Worm (Caenorhabditis elegans): ENCODE measurements around the gene R03D7.15.

R03D7.15 gene

DNA sequence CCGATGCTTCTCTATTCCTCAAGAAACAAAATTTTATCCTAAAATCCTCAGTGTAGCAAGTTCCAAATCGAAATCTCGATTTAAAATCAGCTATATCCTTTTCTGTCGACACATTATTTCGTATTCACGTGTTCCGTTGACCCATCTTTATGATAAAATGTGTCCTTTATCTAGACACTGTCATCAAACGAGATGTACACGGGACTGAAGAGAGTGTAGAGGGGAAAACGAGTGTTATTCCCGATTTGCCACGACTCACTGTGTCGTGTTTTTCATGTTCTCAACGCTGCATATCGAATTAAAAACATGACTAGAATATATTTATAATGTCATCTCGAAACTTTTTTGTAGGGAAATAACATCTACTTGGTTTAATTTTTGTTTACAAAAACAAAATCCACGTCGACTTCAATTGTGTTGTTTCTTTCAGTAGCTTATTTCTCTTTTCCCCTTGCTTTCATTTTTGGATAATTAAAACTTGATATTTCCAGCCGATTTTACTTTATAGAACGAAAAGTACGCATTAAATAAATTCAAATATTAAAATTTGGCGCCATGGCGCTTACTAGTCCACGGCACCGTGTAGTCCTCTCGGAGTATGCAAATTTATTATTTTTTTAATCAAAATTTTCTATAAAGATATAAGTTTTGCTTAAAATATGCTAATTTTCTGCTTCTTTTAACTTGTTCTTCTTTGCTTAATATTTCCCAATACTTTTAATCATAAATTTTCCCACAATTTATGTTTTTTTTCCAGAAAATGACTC lies 16.0 kb upstream of the R03D7.15 start, which contains the start of gene metr-1:
Gene metr-1, plus strand, starts transcription at position 758 of the 767 bp plus-strand sequence.
- TF ChIP-seq dmd-4 (tag; optimal IDR thresholded peaks at IDR 0.05; ENCODE audit: borderline replicate concordance) (no peak), hlh-30 (tag; optimal IDR thresholded peaks at IDR 0.05; ENCODE audit: insufficient read depth) (no peak), lin-11 (tag; optimal IDR thresholded peaks at IDR 0.05) (no peak), ceh-31 (tag; optimal IDR thresholded peaks at IDR 0.05) (peak; percentile 18), elt-2 (tag; optimal IDR thresholded peaks at IDR 0.05) (peak; percentile 33)

- TF ChIP-seq ceh-48 (tag; optimal IDR thresholded peaks at IDR 0.05) (no peak), pqm-1 (tag; optimal IDR thresholded peaks at IDR 0.05) (no peak), mec-3 (tag; optimal IDR thresholded peaks at IDR 0.05; ENCODE audit: borderline replicate concordance) (no peak), che-1 (tag; optimal IDR thresholded peaks at IDR 0.05) (no peak), syd-9 (tag; optimal IDR thresholded peaks at IDR 0.05) (no peak), zip-5 (tag; optimal IDR thresholded peaks at IDR 0.05) (no peak), ref-2 (tag; optimal IDR thresholded peaks at IDR 0.05) (no peak), ceh-24 (tag; optimal IDR thresholded peaks at IDR 0.05) (no peak), tbx-2 (tag; optimal IDR thresholded peaks at IDR 0.05) (no peak), hlh-30 (tag; optimal IDR thresholded peaks at IDR 0.05; ENCODE audit: insufficient read depth) (no peak), dve-1 (tag; optimal IDR thresholded peaks at IDR 0.05) (no peak), ceh-34 (tag; optimal IDR thresholded peaks at IDR 0.05) (no peak), ceh-9 (tag; optimal IDR thresholded peaks at IDR 0.05) (no peak), unc-55 (GFP tag; optimal IDR thresholded peaks at IDR 0.05) (no peak)
Observed at ce11 chrII:10930678-10931650, 11.1 kb upstream of the R03D7.15 start.

ce11 chrII:10932305-10932704 lies 9.7 kb upstream of the R03D7.15 start:
- TF ChIP-seq sdc-2 (tag; optimal IDR thresholded peaks at IDR 0.05) (no peak), hlh-8 (tag; optimal IDR thresholded peaks at IDR 0.05) (no peak), elt-4 (tag; optimal IDR thresholded peaks at IDR 0.05) (no peak), unc-42 (tag; optimal IDR thresholded peaks at IDR 0.05) (no peak), ceh-9 (tag; optimal IDR thresholded peaks at IDR 0.05) (no peak), ceh-31 (tag; optimal IDR thresholded peaks at IDR 0.05) (no peak), ceh-22 (tag; optimal IDR thresholded peaks at IDR 0.05) (no peak), tbx-7 (tag; optimal IDR thresholded peaks at IDR 0.05) (no peak), pax-1 (tag; optimal IDR thresholded peaks at IDR 0.05) (no peak), odd-2 (tag; optimal IDR thresholded peaks at IDR 0.05) (no peak), rnt-1 (tag; optimal IDR thresholded peaks at IDR 0.05) (no peak)

DNA sequence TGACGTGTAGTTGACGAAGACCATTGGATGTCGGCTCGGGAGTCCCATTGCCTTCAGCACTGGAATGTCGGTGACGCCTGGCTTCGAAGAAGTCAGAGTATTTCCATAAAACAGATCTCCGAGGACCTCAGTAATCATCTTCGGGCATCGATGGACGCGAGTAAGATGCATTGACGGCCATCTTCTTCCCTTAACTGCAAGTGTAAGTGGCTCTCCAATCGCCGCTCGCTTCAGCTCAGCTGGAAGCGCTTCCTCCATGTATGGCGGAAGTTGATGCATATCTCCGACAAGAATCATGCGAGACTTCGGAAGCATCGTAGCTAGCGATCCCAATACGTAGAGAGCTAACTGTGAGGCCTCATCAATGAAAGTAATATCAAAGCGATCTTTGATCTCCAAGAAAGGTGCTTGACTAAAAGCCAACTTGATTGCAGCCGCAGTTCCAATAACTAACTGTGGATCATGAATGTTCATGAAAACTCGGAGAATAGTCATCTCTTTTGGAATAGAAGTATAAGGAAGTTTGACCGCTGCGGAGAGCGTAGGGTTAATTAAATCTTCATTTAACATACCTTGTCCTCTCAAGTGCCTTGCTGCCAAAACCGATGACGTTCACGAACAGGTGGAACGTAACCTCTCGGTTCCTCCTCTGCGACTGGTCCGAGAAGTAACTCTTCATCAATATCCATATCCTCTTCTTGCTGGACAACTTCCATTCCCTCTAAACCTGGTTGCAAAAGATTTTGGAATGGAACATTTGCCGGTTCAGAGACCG lies 7.9 kb upstream of the R03D7.15 start:
- TF ChIP-seq dmd-4 (tag; optimal IDR thresholded peaks at IDR 0.05; ENCODE audit: borderline replicate concordance) (no peak), unc-55 (GFP tag; optimal IDR thresholded peaks at IDR 0.05) (no peak), hlh-13 (GFP tag; optimal IDR thresholded peaks at IDR 0.05) (no peak), sox-4 (tag; optimal IDR thresholded peaks at IDR 0.05) (no peak), ceh-6 (GFP tag; optimal IDR thresholded peaks at IDR 0.05) (no peak), dve-1 (tag; optimal IDR thresholded peaks at IDR 0.05) (no peak), tbx-2 (tag; optimal IDR thresholded peaks at IDR 0.05) (no peak), lim-6 (tag; optimal IDR thresholded peaks at IDR 0.05) (no peak), lin-11 (tag; optimal IDR thresholded peaks at IDR 0.05) (no peak), C08G9.2 (tag; optimal IDR thresholded peaks at IDR 0.05) (no peak), pax-1 (tag; optimal IDR thresholded peaks at IDR 0.05) (no peak), npax-4 (tag; optimal IDR thresholded peaks at IDR 0.05) (no peak), ceh-34 (tag; optimal IDR thresholded peaks at IDR 0.05) (no peak), ceh-9 (tag; optimal IDR thresholded peaks at IDR 0.05) (no peak), sdc-2 (tag; optimal IDR thresholded peaks at IDR 0.05) (no peak)
